Fruit fly (Drosophila melanogaster) whole organism, embryonic: Measurements from ENCODE around the gene Acat2.
A peak's percentile ranks its signal among the peaks of the same experiment; 100 is the strongest.

Experiments used
- CG10209 ChIP-seq: fragments of 200-800 bp; sonication (Bioruptor generic); optimal IDR thresholded peaks from 3 replicates; lab custom pipeline; 2017; ENCODE audit warnings: missing biosample characterization, mild to moderate bottlenecking, missing genetic modification characterization, missing genetic modification reagents
- CG10366 ChIP-seq: fragments of 200-800 bp; sonication (Bioruptor generic); IDR thresholded peaks from 2 replicates; pipeline ENCODE4 v1.3.6; 2022; ENCODE audit warnings: missing biosample characterization, missing genetic modification characterization
- CG11085 ChIP-seq: fragments of 200-800 bp; sonication (Bioruptor generic); IDR thresholded peaks from 2 replicates; pipeline ENCODE4 v1.3.6; 2022; ENCODE audit warnings: missing biosample characterization, missing genetic modification characterization
- CG12299 ChIP-seq: fragments of 200-800 bp; sonication (Bioruptor generic); optimal IDR thresholded peaks from 2 replicates; lab custom pipeline; 2018; ENCODE audit warnings: missing biosample characterization, mild to moderate bottlenecking, missing genetic modification characterization
- CG15269 ChIP-seq: fragments of 200-800 bp; sonication (Bioruptor generic); optimal IDR thresholded peaks from 2 replicates; lab custom pipeline; 2018; ENCODE audit warnings: missing biosample characterization, mild to moderate bottlenecking, missing genetic modification characterization, moderate library complexity
- CG16815 ChIP-seq: fragments of 200-800 bp; sonication (Bioruptor generic); optimal IDR thresholded peaks from 3 replicates; lab custom pipeline; 2017; ENCODE audit warnings: missing biosample characterization, mild to moderate bottlenecking, missing genetic modification characterization
- CG18619 ChIP-seq: fragments of 200-800 bp; sonication (Bioruptor generic); optimal IDR thresholded peaks from 3 replicates; lab custom pipeline; 2017; ENCODE audit warnings: missing biosample characterization, mild to moderate bottlenecking, missing genetic modification characterization
- CG3065 ChIP-seq: fragments of 200-800 bp; sonication (Bioruptor generic); optimal IDR thresholded peaks from 2 replicates; lab custom pipeline; 2016; ENCODE audit warnings: missing biosample characterization, missing genetic modification characterization
- CG34376 ChIP-seq: fragments of 200-800 bp; sonication (Bioruptor generic); optimal IDR thresholded peaks from 2 replicates; lab custom pipeline; 2018; ENCODE audit warnings: missing biosample characterization, mild to moderate bottlenecking, missing genetic modification characterization
- CG43689 ChIP-seq: fragments of 200-800 bp; sonication (Bioruptor generic); IDR thresholded peaks from 2 replicates; pipeline ENCODE4 v1.3.6; 2022; ENCODE audit warnings: missing biosample characterization, missing genetic modification characterization
- CG7987 ChIP-seq: fragments of 200-800 bp; sonication (Bioruptor generic); optimal IDR thresholded peaks from 2 replicates; lab custom pipeline; 2018; ENCODE audit warnings: missing biosample characterization, mild to moderate bottlenecking, missing genetic modification characterization, moderate library complexity
- CG8089 ChIP-seq: fragments of 200-800 bp; sonication (Bioruptor generic); optimal IDR thresholded peaks from 3 replicates; lab custom pipeline; 2016; ENCODE audit warnings: missing biosample characterization, missing genetic modification characterization
- CG9817 ChIP-seq: fragments of 200-800 bp; sonication (Bioruptor generic); optimal IDR thresholded peaks from 2 replicates; lab custom pipeline; 2018; ENCODE audit warnings: missing biosample characterization, mild to moderate bottlenecking, missing genetic modification characterization, moderate library complexity
- CTCF ChIP-seq: fragments of 200-800 bp; sonication (Bioruptor generic); optimal IDR thresholded peaks from 2 replicates; lab custom pipeline; 2017; ENCODE audit warnings: missing biosample characterization, mild to moderate bottlenecking, missing genetic modification characterization, moderate library complexity
- Deaf1 ChIP-seq: fragments of 200-800 bp; optimal IDR thresholded peaks from 3 replicates; lab custom pipeline; 2019; ENCODE audit warnings: missing biosample characterization, mild to moderate bottlenecking, missing genetic modification characterization, moderate library complexity
- Doc3 ChIP-seq: fragments of 200-800 bp; sonication (Bioruptor generic); IDR thresholded peaks from 3 replicates; pipeline ENCODE4 v1.3.6; 2022; ENCODE audit warnings: missing biosample characterization, missing genetic modification characterization; ENCODE audit not compliant: partially characterized antibody
- Drgx ChIP-seq: fragments of 200-800 bp; sonication (Bioruptor generic); IDR thresholded peaks from 2 replicates; pipeline ENCODE4 v1.3.6; 2022; ENCODE audit warnings: missing biosample characterization, missing genetic modification characterization
- HLH3B ChIP-seq: fragments of 200-800 bp; sonication (Bioruptor generic); IDR thresholded peaks from 2 replicates; pipeline ENCODE4 v1.3.6; 2022; ENCODE audit warnings: missing biosample characterization, missing genetic modification characterization
- HLH54F ChIP-seq: fragments of 200-800 bp; sonication (Bioruptor generic); optimal IDR thresholded peaks from 3 replicates; lab custom pipeline; 2016; ENCODE audit warnings: missing biosample characterization, missing genetic modification characterization
- Jarid2 ChIP-seq: fragments of 200-800 bp; sonication (Bioruptor generic); optimal IDR thresholded peaks from 3 replicates; lab custom pipeline; 2017; ENCODE audit warnings: mild to moderate bottlenecking, missing biosample characterization, missing genetic modification reagents, missing genetic modification characterization
- Kr ChIP-seq: fragments of 200-800 bp; sonication (Bioruptor generic); optimal IDR thresholded peaks from 2 replicates; lab custom pipeline; 2017; ENCODE audit warnings: missing biosample characterization, mild to moderate bottlenecking, missing genetic modification characterization
- Lim3 ChIP-seq: fragments of 200-800 bp; sonication (Bioruptor generic); IDR thresholded peaks from 2 replicates; pipeline ENCODE4 v1.3.6; 2022; ENCODE audit warnings: missing biosample characterization, missing genetic modification characterization
- Neu2 ChIP-seq: fragments of 200-800 bp; sonication (Bioruptor generic); optimal IDR thresholded peaks from 3 replicates; lab custom pipeline; 2016; ENCODE audit warnings: missing biosample characterization, missing genetic modification characterization, borderline replicate concordance
- Ptx1 ChIP-seq: fragments of 200-800 bp; sonication (Bioruptor generic); IDR thresholded peaks from 2 replicates; pipeline ENCODE4 v1.3.6; 2022; ENCODE audit warnings: missing biosample characterization, missing genetic modification characterization
- Rx ChIP-seq: fragments of 200-800 bp; sonication (Bioruptor generic); IDR thresholded peaks from 2 replicates; pipeline ENCODE4 v1.3.6; 2022; ENCODE audit warnings: missing biosample characterization, missing genetic modification characterization
- Sox100B ChIP-seq: fragments of 200-800 bp; sonication (Bioruptor generic); optimal IDR thresholded peaks from 3 replicates; lab custom pipeline; 2018; ENCODE audit warnings: missing biosample characterization, mild to moderate bottlenecking, missing genetic modification characterization
- Ssrp ChIP-seq: fragments of 200-800 bp; sonication (Bioruptor generic); optimal IDR thresholded peaks from 2 replicates; lab custom pipeline; 2018; ENCODE audit warnings: missing biosample characterization, mild to moderate bottlenecking, missing genetic modification characterization, moderate library complexity
- Trl ChIP-seq, 3 experiments: fragments of >200 bp in 2 of 3; fragments of 200-800 bp in 1 of 3; sonication (Bioruptor generic) in 1 of 3; optimal IDR thresholded peaks; 2 replicates in 1 of 3; 3 replicates in 2 of 3; lab custom pipeline; 2016 to 2017; ENCODE audit warnings: missing biosample characterization in 1 of 3, missing genetic modification characterization in 1 of 3
- YL-1 ChIP-seq: fragments of 200-800 bp; sonication (Bioruptor generic); optimal IDR thresholded peaks from 3 replicates; lab custom pipeline; 2017; ENCODE audit warnings: missing biosample characterization, mild to moderate bottlenecking, missing genetic modification characterization
- bab2 ChIP-seq: fragments of 200-800 bp; sonication (Bioruptor generic); optimal IDR thresholded peaks from 2 replicates; lab custom pipeline; 2016; ENCODE audit warnings: missing biosample characterization, missing genetic modification characterization
- bbx ChIP-seq: fragments of 200-800 bp; sonication (Bioruptor generic); IDR thresholded peaks from 2 replicates; pipeline ENCODE4 v1.3.6; 2022; ENCODE audit warnings: missing biosample characterization, missing genetic modification characterization; ENCODE audit not compliant: partially characterized antibody
- bsh ChIP-seq, 2 experiments: fragments of 200-800 bp; sonication (Bioruptor generic); optimal IDR thresholded peaks; 2 replicates each; lab custom pipeline; 2017 to 2018; ENCODE audit warnings: mild to moderate bottlenecking in 2 of 2, missing biosample characterization in 2 of 2, missing genetic modification characterization in 2 of 2, moderate library complexity in 1 of 2
- cas ChIP-seq: fragments of 200-800 bp; sonication (Bioruptor generic); IDR thresholded peaks from 2 replicates; pipeline ENCODE4 v1.3.6; 2022; ENCODE audit warnings: missing biosample characterization, missing genetic modification characterization
- crol ChIP-seq: fragments of 200-800 bp; sonication (Bioruptor generic); IDR thresholded peaks from 2 replicates; pipeline ENCODE4 v1.3.6; 2022; ENCODE audit warnings: missing biosample characterization, missing genetic modification characterization
- gfzf ChIP-seq: fragments of 200-800 bp; sonication (Bioruptor generic); optimal IDR thresholded peaks from 2 replicates; lab custom pipeline; 2016; ENCODE audit warnings: missing biosample characterization, mild to moderate bottlenecking, missing genetic modification characterization, moderate library complexity
- gt ChIP-seq: fragments of 200-800 bp; sonication (Bioruptor generic); IDR thresholded peaks from 2 replicates; pipeline ENCODE4 v1.3.6; 2022; ENCODE audit warnings: missing biosample characterization, missing genetic modification characterization
- jumu ChIP-seq: fragments of 200-800 bp; sonication (Bioruptor generic); optimal IDR thresholded peaks from 3 replicates; lab custom pipeline; 2016; ENCODE audit warnings: missing biosample characterization, missing genetic modification characterization
- ken ChIP-seq: fragments of 200-800 bp; sonication (Bioruptor generic); IDR thresholded peaks from 3 replicates; pipeline ENCODE4 v1.3.6; 2022; ENCODE audit warnings: missing biosample characterization, missing genetic modification characterization
- lilli ChIP-seq: fragments of 200-800 bp; sonication (Bioruptor generic); optimal IDR thresholded peaks from 3 replicates; lab custom pipeline; 2016; ENCODE audit warnings: missing biosample characterization, missing genetic modification characterization
- lmd ChIP-seq: fragments of 200-800 bp; sonication (Bioruptor generic); IDR thresholded peaks from 2 replicates; pipeline ENCODE4 v1.3.6; 2022; ENCODE audit warnings: missing biosample characterization, missing genetic modification characterization
- luna ChIP-seq: fragments of 200-800 bp; sonication (Bioruptor generic); optimal IDR thresholded peaks from 2 replicates; lab custom pipeline; 2016; ENCODE audit warnings: missing biosample characterization, missing genetic modification characterization
- mirr ChIP-seq: fragments of 200-800 bp; sonication (Bioruptor generic); optimal IDR thresholded peaks from 3 replicates; lab custom pipeline; 2018; ENCODE audit warnings: missing biosample characterization, mild to moderate bottlenecking, missing genetic modification characterization
- nerfin-1 ChIP-seq: fragments of 200-800 bp; sonication (Bioruptor generic); optimal IDR thresholded peaks from 3 replicates; lab custom pipeline; 2019; ENCODE audit warnings: missing biosample characterization, mild to moderate bottlenecking, missing genetic modification characterization, moderate library complexity
- oc ChIP-seq: fragments of 200-800 bp; sonication (Bioruptor generic); optimal IDR thresholded peaks from 2 replicates; lab custom pipeline; 2018; ENCODE audit warnings: missing biosample characterization, mild to moderate bottlenecking, missing genetic modification characterization, moderate library complexity
- phol ChIP-seq: fragments of 200-800 bp; sonication (Bioruptor generic); optimal IDR thresholded peaks from 3 replicates; lab custom pipeline; 2018; ENCODE audit warnings: missing biosample characterization, mild to moderate bottlenecking, missing genetic modification characterization, moderate library complexity
- pnt ChIP-seq: fragments of 200-800 bp; sonication (Bioruptor generic); optimal IDR thresholded peaks from 3 replicates; lab custom pipeline; 2016; ENCODE audit warnings: missing biosample characterization, missing genetic modification characterization
- slou ChIP-seq: fragments of 200-800 bp; sonication (Bioruptor generic); optimal IDR thresholded peaks from 3 replicates; lab custom pipeline; 2016; ENCODE audit warnings: missing biosample characterization, missing genetic modification characterization
- tap ChIP-seq: fragments of 200-800 bp; optimal IDR thresholded peaks from 3 replicates; lab custom pipeline; 2019; ENCODE audit warnings: missing biosample characterization, mild to moderate bottlenecking, missing genetic modification characterization, moderate library complexity
- toy ChIP-seq: fragments of 200-800 bp; sonication (Bioruptor generic); IDR thresholded peaks from 2 replicates; pipeline ENCODE4 v1.3.6; 2022; ENCODE audit warnings: missing biosample characterization, missing genetic modification characterization
- twi ChIP-seq: fragments of 200-800 bp; optimal IDR thresholded peaks from 2 replicates; lab custom pipeline; 2019; ENCODE audit warnings: missing biosample characterization, mild to moderate bottlenecking, missing genetic modification characterization, moderate library complexity

Acat2 gene

DNA sequence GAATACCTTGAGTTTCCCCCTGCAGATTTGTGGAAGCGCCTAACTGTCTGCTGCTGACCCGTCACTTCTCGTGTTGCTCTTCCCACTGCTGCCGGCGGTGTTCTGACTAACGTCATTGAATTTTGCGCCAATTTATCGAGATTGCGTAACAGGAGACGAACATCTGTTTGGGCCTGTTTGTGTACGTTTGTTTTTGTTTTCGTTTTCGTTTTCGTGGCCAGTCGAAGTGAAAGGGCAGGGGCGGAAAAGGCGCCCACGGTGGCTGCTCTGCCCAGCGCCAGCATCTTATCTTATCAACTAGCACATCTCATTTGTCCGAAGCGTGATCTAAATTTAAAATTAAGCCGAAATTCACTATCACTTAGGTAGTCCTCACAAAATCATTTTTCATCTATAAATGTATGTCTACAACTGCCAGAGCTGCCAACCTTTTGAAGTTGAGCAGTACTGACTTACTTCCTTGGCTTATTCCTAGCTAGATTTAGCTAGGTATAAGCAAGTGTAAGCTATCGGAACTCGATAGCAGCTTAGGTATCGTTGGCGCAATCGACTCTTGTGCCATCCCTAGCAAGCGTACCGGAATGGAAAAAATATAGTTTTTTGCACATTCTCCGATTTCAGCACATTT, 4.4 kb downstream of the Acat2 start, which contains the start of the genes Ctr9 and Nt5a (continued):
- TF ChIP-seq CG10366 (GFP tag; lab: Robert Waterston, UW) (no peak; the same call in 1 of the 2 replicates), bab2 (GFP tag; lab: Kevin White, UChicago) (peak; percentile 59), pnt (no peak), CG16815 (no peak), Sox100B (no peak), CG43689 (no peak), gfzf (GFP tag; lab: Kevin White, UChicago) (peak; percentile 43), HLH54F (GFP tag; lab: Kevin White, UChicago) (peak; percentile 65), cas (GFP tag; lab: Robert Waterston, UW) (peak; percentile 59; the same call in 1 of the 2 replicates), CG34376 (GFP tag; lab: Kevin White, UChicago) (peak; percentile 70), lilli (GFP tag; lab: Kevin White, UChicago) (peak; percentile 85), nerfin-1 (peak; percentile 69), bbx (peak; percentile 81), luna (no peak), CTCF (GFP tag; lab: Kevin White, UChicago) (no peak), CG11085 (GFP tag; lab: Robert Waterston, UW) (no peak), Drgx (GFP tag; lab: Robert Waterston, UW) (no peak), HLH3B (GFP tag; lab: Robert Waterston, UW) (no peak; the same call in 1 of the 2 replicates), CG10209 (GFP tag; lab: Kevin White, UChicago) (no peak), lmd (GFP tag; lab: Robert Waterston, UW) (no peak; the same call in 1 of the 2 replicates), YL-1 (GFP tag; lab: Kevin White, UChicago) (peak; percentile 91), CG7987 (GFP tag; lab: Kevin White, UChicago) (peak; percentile 42), ken (0 out of 3 replicates have a peak, but pooled peaks have one; percentile 56), phol (tag; lab: Kevin White, UChicago) (peak; percentile 47), Rx (no peak), Doc3 (peak; percentile 65), Neu2 (GFP tag; lab: Kevin White, UChicago) (no peak), CG18619 (GFP tag; lab: Kevin White, UChicago) (no peak), mirr (GFP tag; lab: Kevin White, UChicago) (peak; percentile 64), CG9817 (peak; percentile 65), twi (peak; percentile 56), slou (GFP tag; lab: Kevin White, UChicago) (no peak), Kr (GFP tag; lab: Kevin White, UChicago) (no peak), CG8089 (GFP tag; lab: Kevin White, UChicago) (peak; percentile 2), Lim3 (GFP tag; lab: Robert Waterston, UW) (no peak), Deaf1 (tag; lab: Kevin White, UChicago) (no peak), bsh (GFP tag; optimal IDR thresholded peaks at IDR 0.05; lab: Kevin White, UChicago) (peak in 1 of 2 experiments; percentile 26), gt (no peak), crol (GFP tag; lab: Robert Waterston, UW) (no peak), Ptx1 (GFP tag; lab: Robert Waterston, UW) (0 out of 2 replicates have a peak, but pooled peaks have one; percentile 41), Trl (optimal IDR thresholded peaks at IDR 0.05; lab: Kevin White, UChicago) (no peak), Trl (GFP tag; optimal IDR thresholded peaks at IDR 0.05; lab: Kevin White, UChicago) (peak; percentile 76), CG12299 (no peak), CG3065 (GFP tag; lab: Kevin White, UChicago) (no peak), Jarid2 (GFP tag; lab: Kevin White, UChicago) (no peak), tap (tag; lab: Kevin White, UChicago) (no peak), CG15269 (tag; lab: Kevin White, UChicago) (no peak), jumu (GFP tag; lab: Kevin White, UChicago) (peak; percentile 56), oc (no peak), toy (GFP tag; lab: Robert Waterston, UW) (no peak), Ssrp (no peak)
